Worm (Caenorhabditis elegans) whole organism, late embryonic: Measurements from ENCODE around the gene C43G2.3.

Source experiments
- C08G9.2 ChIP-seq: sonication (generic microtip); optimal IDR thresholded peaks from 2 replicates; lab custom pipeline; 2016; ENCODE audit warnings: mild to moderate bottlenecking, missing genetic modification characterization, moderate library complexity, missing compliant biosample characterization
- F13H6.1 ChIP-seq: sonication (generic microtip); optimal IDR thresholded peaks from 2 replicates; lab custom pipeline; 2016; ENCODE audit warnings: missing genetic modification characterization, missing compliant biosample characterization
- K09A11.1 ChIP-seq: sonication (generic microtip); optimal IDR thresholded peaks from 2 replicates; lab custom pipeline; 2017; ENCODE audit warnings: antibody characterized with exemption, mild to moderate bottlenecking, missing genetic modification characterization, missing compliant biosample characterization; ENCODE audit not compliant: insufficient read depth
- Y22D7AL.16 ChIP-seq: sonication (generic microtip); optimal IDR thresholded peaks from 2 replicates; lab custom pipeline; 2016; ENCODE audit warnings: missing genetic modification characterization, missing compliant biosample characterization
- ahr-1 ChIP-seq: sonication (generic microtip); optimal IDR thresholded peaks from 2 replicates; lab custom pipeline; 2016; ENCODE audit warnings: missing genetic modification characterization, missing compliant biosample characterization
- ama-1 ChIP-seq: fragments of 150-350 bp; optimal IDR thresholded peaks from 2 replicates; lab custom pipeline; 2014
- ceh-34 ChIP-seq: sonication (generic microtip); optimal IDR thresholded peaks from 2 replicates; lab custom pipeline; 2016; ENCODE audit warnings: mild to moderate bottlenecking, missing genetic modification characterization, missing compliant biosample characterization
- ceh-45 ChIP-seq: fragments of 200-800 bp; sonication (Bioruptor generic); IDR thresholded peaks from 2 replicates; pipeline ENCODE4 v1.3.6; 2022; ENCODE audit warnings: missing genetic modification reagents, missing genetic modification characterization, missing compliant biosample characterization
- ceh-6 ChIP-seq: fragments of 200-800 bp; sonication (Bioruptor generic); optimal IDR thresholded peaks from 2 replicates; lab custom pipeline; 2018; ENCODE audit warnings: mild to moderate bottlenecking, missing genetic modification characterization, missing compliant biosample characterization
- che-1 ChIP-seq: sonication (generic microtip); optimal IDR thresholded peaks from 2 replicates; lab custom pipeline; 2016; ENCODE audit warnings: mild to moderate bottlenecking, missing genetic modification characterization, missing compliant biosample characterization
- dmd-4 ChIP-seq: sonication (generic microtip); optimal IDR thresholded peaks from 2 replicates; lab custom pipeline; 2016; ENCODE audit warnings: borderline replicate concordance, missing genetic modification characterization, missing compliant biosample characterization
- elt-2 ChIP-seq: sonication (generic microtip); optimal IDR thresholded peaks from 2 replicates; lab custom pipeline; 2016; ENCODE audit warnings: missing genetic modification reagents, missing genetic modification characterization, missing compliant biosample characterization
- elt-4 ChIP-seq: sonication (generic microtip); optimal IDR thresholded peaks from 2 replicates; lab custom pipeline; 2016; ENCODE audit warnings: missing genetic modification characterization, missing compliant biosample characterization
- ets-4 ChIP-seq: sonication (generic microtip); optimal IDR thresholded peaks from 2 replicates; lab custom pipeline; 2016; ENCODE audit warnings: missing genetic modification characterization, missing compliant biosample characterization
- eyg-1 ChIP-seq: sonication (generic microtip); optimal IDR thresholded peaks from 2 replicates; lab custom pipeline; 2016; ENCODE audit warnings: missing genotype, missing genetic modification characterization, missing compliant biosample characterization
- fkh-6 ChIP-seq: sonication (generic microtip); optimal IDR thresholded peaks from 2 replicates; lab custom pipeline; 2016; ENCODE audit warnings: missing genetic modification characterization, missing compliant biosample characterization
- gmeb-2 ChIP-seq: sonication (generic microtip); optimal IDR thresholded peaks from 2 replicates; lab custom pipeline; 2016; ENCODE audit warnings: missing genetic modification characterization, inconsistent platforms, missing compliant biosample characterization
- hlh-13 ChIP-seq: fragments of 200-800 bp; sonication (Bioruptor generic); optimal IDR thresholded peaks from 2 replicates; lab custom pipeline; 2018; ENCODE audit warnings: mild to moderate bottlenecking, missing genetic modification characterization, missing compliant biosample characterization
- hlh-15 ChIP-seq: sonication (generic microtip); optimal IDR thresholded peaks from 2 replicates; lab custom pipeline; 2016; ENCODE audit warnings: missing genetic modification characterization, missing compliant biosample characterization
- hlh-30 ChIP-seq: sonication (generic microtip); optimal IDR thresholded peaks from 2 replicates; lab custom pipeline; 2017; ENCODE audit warnings: antibody characterized with exemption, missing genetic modification characterization, missing compliant biosample characterization; ENCODE audit not compliant: insufficient read depth
- lim-6 ChIP-seq: sonication (generic microtip); optimal IDR thresholded peaks from 2 replicates; lab custom pipeline; 2016; ENCODE audit warnings: missing genetic modification characterization, missing compliant biosample characterization
- madf-2 ChIP-seq: sonication (generic microtip); optimal IDR thresholded peaks from 2 replicates; lab custom pipeline; 2017; ENCODE audit warnings: missing genetic modification characterization, missing compliant biosample characterization
- mec-3 ChIP-seq: sonication (generic microtip); optimal IDR thresholded peaks from 2 replicates; lab custom pipeline; 2016; ENCODE audit warnings: borderline replicate concordance, missing genetic modification characterization, missing compliant biosample characterization
- nfya-1 ChIP-seq: sonication (generic microtip); optimal IDR thresholded peaks from 2 replicates; lab custom pipeline; 2017; ENCODE audit warnings: missing genetic modification characterization, mild to moderate bottlenecking, missing compliant biosample characterization, antibody characterized with exemption, moderate library complexity
- nhr-232 ChIP-seq: sonication (generic microtip); optimal IDR thresholded peaks from 2 replicates; lab custom pipeline; 2016; ENCODE audit warnings: missing genetic modification characterization, missing compliant biosample characterization
- npax-4 ChIP-seq: sonication (generic microtip); optimal IDR thresholded peaks from 2 replicates; lab custom pipeline; 2016; ENCODE audit warnings: missing genetic modification characterization, missing compliant biosample characterization
- pag-3 ChIP-seq: sonication (generic microtip); optimal IDR thresholded peaks from 2 replicates; lab custom pipeline; 2016; ENCODE audit warnings: missing compliant biosample characterization, missing genetic modification characterization, borderline replicate concordance
- pha-2 ChIP-seq: sonication (generic microtip); optimal IDR thresholded peaks from 2 replicates; lab custom pipeline; 2017; ENCODE audit warnings: mild to moderate bottlenecking, missing genetic modification characterization, missing compliant biosample characterization
- pha-4 ChIP-seq: fragments of 150-350 bp; optimal IDR thresholded peaks from 2 replicates; lab custom pipeline; 2018; ENCODE audit warnings: missing biosample characterization, missing genetic modification reagents, missing genetic modification characterization
- pros-1 ChIP-seq: fragments of 150-350 bp; optimal IDR thresholded peaks from 2 replicates; lab custom pipeline; 2014; ENCODE audit warnings: missing biosample characterization, missing genetic modification reagents, missing genetic modification characterization
- ref-2 ChIP-seq: sonication (generic microtip); optimal IDR thresholded peaks from 2 replicates; lab custom pipeline; 2016; ENCODE audit warnings: missing genetic modification characterization, missing compliant biosample characterization
- rnt-1 ChIP-seq: sonication (generic microtip); optimal IDR thresholded peaks from 2 replicates; lab custom pipeline; 2016; ENCODE audit warnings: missing genetic modification characterization, missing compliant biosample characterization
- sox-4 ChIP-seq: sonication (generic microtip); optimal IDR thresholded peaks from 2 replicates; lab custom pipeline; 2017; ENCODE audit warnings: mild to moderate bottlenecking, missing genetic modification characterization, inconsistent platforms, missing compliant biosample characterization
- syd-9 ChIP-seq: sonication (generic microtip); optimal IDR thresholded peaks from 2 replicates; lab custom pipeline; 2016; ENCODE audit warnings: mild to moderate bottlenecking, missing genetic modification characterization, moderate library complexity, missing compliant biosample characterization
- ttx-3 ChIP-seq: sonication (generic microtip); optimal IDR thresholded peaks from 2 replicates; lab custom pipeline; 2016; ENCODE audit warnings: missing genetic modification reagents, missing genetic modification characterization, missing compliant biosample characterization
- unc-42 ChIP-seq: sonication (generic microtip); optimal IDR thresholded peaks from 2 replicates; lab custom pipeline; 2016; ENCODE audit warnings: missing genotype, missing genetic modification characterization, missing compliant biosample characterization
- unc-86 ChIP-seq: sonication (generic microtip); optimal IDR thresholded peaks from 2 replicates; lab custom pipeline; 2016; ENCODE audit warnings: missing genetic modification characterization, missing compliant biosample characterization
- zip-5 ChIP-seq: sonication (generic microtip); optimal IDR thresholded peaks from 2 replicates; lab custom pipeline; 2016; ENCODE audit warnings: missing genetic modification characterization, missing compliant biosample characterization
- ztf-16 ChIP-seq: sonication (generic microtip); optimal IDR thresholded peaks from 2 replicates; lab custom pipeline; 2017; ENCODE audit warnings: missing genetic modification characterization, missing compliant biosample characterization

Gene C43G2.3

ce11 chrIV:6577914-6578313, at the start of gene C43G2.3:
Gene C43G2.3 (plus strand): TSS chrIV:6578214.
- TF ChIP-seq npax-4 (tag; lab: Kevin White, UChicago) = no peak

ce11 chrIV:6529832-6530231, 48.2 kb upstream of the C43G2.3 start:
- TF ChIP-seq eyg-1 (no peak), K09A11.1 (tag; lab: Kevin White, UChicago) (no peak), pha-4 (no peak), hlh-15 (tag; lab: Kevin White, UChicago) (no peak), hlh-30 (tag; lab: Kevin White, UChicago) (no peak), Y22D7AL.16 (tag; lab: Kevin White, UChicago) (no peak), ceh-45 (GFP tag; lab: Robert Waterston, UW) (no peak), elt-4 (no peak), F13H6.1 (no peak), ceh-6 (GFP tag; lab: Kevin White, UChicago) (no peak), pag-3 (tag; lab: Kevin White, UChicago) (no peak), unc-86 (tag; lab: Kevin White, UChicago) (no peak), madf-2 (tag; lab: Kevin White, UChicago) (no peak), syd-9 (tag; lab: Kevin White, UChicago) (no peak), ceh-34 (no peak), lim-6 (tag; lab: Kevin White, UChicago) (no peak), zip-5 (tag; lab: Kevin White, UChicago) (no peak), gmeb-2 (tag; lab: Kevin White, UChicago) (no peak), fkh-6 (no peak), che-1 (no peak)

DNA sequence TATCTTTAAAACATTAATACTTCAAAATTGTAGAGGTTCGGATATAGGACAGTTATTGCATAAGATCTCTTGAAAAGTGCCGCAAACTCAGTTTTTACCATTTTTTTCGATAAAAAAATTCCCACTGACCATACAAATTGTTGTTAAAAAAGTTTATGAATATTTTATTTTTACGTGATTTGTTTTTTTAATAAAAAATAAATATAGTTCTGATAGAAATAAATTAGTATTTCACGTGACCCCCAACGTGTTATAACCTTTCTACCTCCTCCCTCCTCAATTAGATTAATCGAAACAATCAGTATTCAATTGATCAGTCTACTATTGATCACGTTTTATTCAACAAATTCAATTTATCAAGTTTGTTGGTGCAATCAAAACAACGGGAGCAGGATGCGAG, 46.6 kb upstream of the C43G2.3 start, which contains the start of gene C01G5.4:
Gene C01G5.4, plus strand, starts transcription at position 301 of the 400 bp plus-strand sequence.
- TF ChIP-seq zip-5 (tag; lab: Kevin White, UChicago) (no peak), nhr-232 (tag; lab: Kevin White, UChicago) (no peak), unc-42 (no peak), sox-4 (no peak), madf-2 (tag; lab: Kevin White, UChicago) (no peak), npax-4 (tag; lab: Kevin White, UChicago) (no peak), syd-9 (tag; lab: Kevin White, UChicago) (no peak), C08G9.2 (tag; lab: Kevin White, UChicago) (no peak), ets-4 (tag; lab: Kevin White, UChicago) (no peak), ama-1 (lab: Kevin White, UChicago) (no peak), ztf-16 (tag; lab: Kevin White, UChicago) (no peak), ttx-3 (no peak), ahr-1 (tag; lab: Kevin White, UChicago) (no peak), hlh-30 (tag; lab: Kevin White, UChicago) (no peak), ceh-6 (GFP tag; lab: Kevin White, UChicago) (no peak), F13H6.1 (no peak), elt-2 (tag; lab: Kevin White, UChicago) (no peak), fkh-6 (no peak), nfya-1 (tag; lab: Kevin White, UChicago) (no peak), hlh-13 (GFP tag; lab: Kevin White, UChicago) (no peak)

ce11 chrIV:6535908-6536307, 42.1 kb upstream of the C43G2.3 start, which contains the start of gene C01G5.3:
Gene C01G5.3 (plus strand): TSS chrIV:6536208.
- TF ChIP-seq unc-86 (tag; lab: Kevin White, UChicago) = no peak
- TF ChIP-seq dmd-4 = no peak
- TF ChIP-seq F13H6.1 = no peak
- no peak for TF ChIP-seq rnt-1
- no peak for TF ChIP-seq hlh-30 (tag; lab: Kevin White, UChicago)
- TF ChIP-seq nfya-1 (tag; lab: Kevin White, UChicago) = no peak
- TF ChIP-seq lim-6 (tag; lab: Kevin White, UChicago) = no peak
- no peak for TF ChIP-seq mec-3
- TF ChIP-seq pha-2 = no peak
- TF ChIP-seq ref-2 (tag; lab: Kevin White, UChicago) = no peak
- TF ChIP-seq pros-1 = no peak
